Fruit fly (Drosophila melanogaster) whole organism, embryonic: ENCODE data around the gene CG7272.

Experiments
- Ada2b ChIP-seq: fragments of 200-800 bp; sonication (Bioruptor generic); IDR thresholded peaks from 2 replicates; pipeline ENCODE4 v1.3.6; 2022; ENCODE audit warnings: missing biosample characterization, missing genetic modification characterization
- Adf1 ChIP-seq: fragments of 200-800 bp; sonication (Bioruptor generic); IDR thresholded peaks from 2 replicates; pipeline ENCODE4 v1.3.6; 2022; ENCODE audit warnings: missing biosample characterization, missing genetic modification characterization
- Aef1 ChIP-seq: fragments of 200-800 bp; sonication (Bioruptor generic); IDR thresholded peaks from 3 replicates; pipeline ENCODE4 v1.3.6; 2022; ENCODE audit warnings: missing biosample characterization, missing genetic modification characterization
- Atf3 ChIP-seq: fragments of 200-800 bp; sonication (Bioruptor generic); optimal IDR thresholded peaks from 3 replicates; lab custom pipeline; 2016; ENCODE audit warnings: missing biosample characterization, missing genetic modification characterization
- Blimp-1 ChIP-seq: fragments of 200-800 bp; sonication (Bioruptor generic); optimal IDR thresholded peaks from 3 replicates; lab custom pipeline; 2018; ENCODE audit warnings: missing biosample characterization, missing genetic modification characterization, mild to moderate bottlenecking, moderate library complexity, missing genetic modification reagents
- CG10462 ChIP-seq: fragments of 200-800 bp; sonication (Bioruptor generic); optimal IDR thresholded peaks from 2 replicates; lab custom pipeline; 2016; ENCODE audit warnings: missing biosample characterization, missing genetic modification characterization
- CG13424 ChIP-seq: fragments of 200-800 bp; sonication (Bioruptor generic); optimal IDR thresholded peaks from 2 replicates; lab custom pipeline; 2019; ENCODE audit warnings: missing biosample characterization, mild to moderate bottlenecking, missing genetic modification characterization, moderate library complexity
- CG14710 ChIP-seq: fragments of 200-800 bp; sonication (Bioruptor generic); optimal IDR thresholded peaks from 3 replicates; lab custom pipeline; 2019; ENCODE audit warnings: missing biosample characterization, mild to moderate bottlenecking, missing genetic modification characterization, moderate library complexity
- CG15479 ChIP-seq: fragments of 200-800 bp; sonication (Bioruptor generic); optimal IDR thresholded peaks from 3 replicates; lab custom pipeline; 2019; ENCODE audit warnings: missing biosample characterization, mild to moderate bottlenecking, missing genetic modification characterization, moderate library complexity
- CG15514 ChIP-seq: fragments of 200-800 bp; sonication (Bioruptor generic); optimal IDR thresholded peaks from 3 replicates; lab custom pipeline; 2017; ENCODE audit warnings: missing biosample characterization, missing genetic modification characterization, mild to moderate bottlenecking, moderate library complexity, missing genetic modification reagents
- CG16863 ChIP-seq: fragments of 200-800 bp; sonication (Bioruptor generic); optimal IDR thresholded peaks from 3 replicates; lab custom pipeline; 2016; ENCODE audit warnings: missing biosample characterization, missing genetic modification characterization
- CG17912 ChIP-seq: fragments of 200-800 bp; sonication (Bioruptor generic); optimal IDR thresholded peaks from 2 replicates; lab custom pipeline; 2018; ENCODE audit warnings: missing biosample characterization, mild to moderate bottlenecking, missing genetic modification characterization
- CG1832 ChIP-seq: fragments of 200-800 bp; sonication (Bioruptor generic); optimal IDR thresholded peaks from 2 replicates; lab custom pipeline; 2017; ENCODE audit warnings: missing biosample characterization, mild to moderate bottlenecking, missing genetic modification characterization, inconsistent platforms
- CG18619 ChIP-seq: fragments of 200-800 bp; sonication (Bioruptor generic); optimal IDR thresholded peaks from 3 replicates; lab custom pipeline; 2017; ENCODE audit warnings: missing biosample characterization, mild to moderate bottlenecking, missing genetic modification characterization
- CG31224 ChIP-seq: fragments of 200-800 bp; sonication (Bioruptor generic); IDR thresholded peaks from 2 replicates; pipeline ENCODE4 v1.3.6; 2022; ENCODE audit warnings: missing biosample characterization, missing genetic modification characterization
- CG4282 ChIP-seq: fragments of 200-800 bp; sonication (Bioruptor generic); optimal IDR thresholded peaks from 2 replicates; lab custom pipeline; 2016; ENCODE audit warnings: missing biosample characterization, missing genetic modification characterization
- CG6654 ChIP-seq: fragments of 200-800 bp; sonication (Bioruptor generic); optimal IDR thresholded peaks from 2 replicates; lab custom pipeline; 2017; ENCODE audit warnings: missing biosample characterization, mild to moderate bottlenecking, missing genetic modification characterization
- CG6683 ChIP-seq: fragments of 200-800 bp; sonication (Bioruptor generic); optimal IDR thresholded peaks from 2 replicates; lab custom pipeline; 2017; ENCODE audit warnings: missing biosample characterization, mild to moderate bottlenecking, missing genetic modification characterization, missing genetic modification reagents
- CG7372 ChIP-seq: fragments of 200-800 bp; sonication (Bioruptor generic); IDR thresholded peaks from 2 replicates; pipeline ENCODE4 v1.3.6; 2022; ENCODE audit warnings: missing biosample characterization, missing genetic modification characterization
- CG8924 ChIP-seq: fragments of 200-800 bp; optimal IDR thresholded peaks from 3 replicates; lab custom pipeline; 2019; ENCODE audit warnings: missing biosample characterization, mild to moderate bottlenecking, missing genetic modification characterization, moderate library complexity
- Camta ChIP-seq: fragments of 200-800 bp; sonication (Bioruptor generic); optimal IDR thresholded peaks from 2 replicates; lab custom pipeline; 2016; ENCODE audit warnings: missing biosample characterization, missing genetic modification characterization
- CoRest ChIP-seq: fragments of 200-800 bp; sonication (Bioruptor generic); optimal IDR thresholded peaks from 3 replicates; lab custom pipeline; 2018; ENCODE audit warnings: missing biosample characterization, mild to moderate bottlenecking, missing genetic modification characterization, moderate library complexity
- Deaf1 ChIP-seq: fragments of 200-800 bp; optimal IDR thresholded peaks from 3 replicates; lab custom pipeline; 2019; ENCODE audit warnings: missing biosample characterization, mild to moderate bottlenecking, missing genetic modification characterization, moderate library complexity
- Dek ChIP-seq: fragments of 200-800 bp; sonication (Bioruptor generic); optimal IDR thresholded peaks from 3 replicates; lab custom pipeline; 2019; ENCODE audit warnings: missing biosample characterization, mild to moderate bottlenecking, missing genetic modification characterization, moderate library complexity
- Doc2 ChIP-seq: fragments of 200-800 bp; sonication (Bioruptor generic); IDR thresholded peaks from 2 replicates; pipeline ENCODE4 v1.3.6; 2022; ENCODE audit warnings: missing biosample characterization, missing genetic modification characterization
- E2f1 ChIP-seq: fragments of 200-800 bp; sonication (Bioruptor generic); IDR thresholded peaks from 2 replicates; pipeline ENCODE4 v1.3.6; 2022; ENCODE audit warnings: missing biosample characterization, missing genetic modification characterization
- Ets65A ChIP-seq: fragments of 200-800 bp; sonication (Bioruptor generic); peaks from one replicate; lab custom pipeline; 2016; ENCODE audit warnings: missing biosample characterization, missing genetic modification characterization
- Gug ChIP-seq: fragments of 200-800 bp; sonication (Bioruptor generic); IDR thresholded peaks from 4 replicates; pipeline ENCODE4 v1.3.6; 2022; ENCODE audit warnings: missing biosample characterization, missing genetic modification characterization
- Hsf ChIP-seq: fragments of 200-800 bp; sonication (Bioruptor generic); optimal IDR thresholded peaks from 3 replicates; lab custom pipeline; 2016; ENCODE audit warnings: missing biosample characterization, missing genetic modification characterization
- Nf-YA ChIP-seq: fragments of 200-800 bp; sonication (Bioruptor generic); IDR thresholded peaks from 2 replicates; pipeline ENCODE4 v1.3.6; 2022; ENCODE audit warnings: missing biosample characterization, missing genetic modification characterization
- Side ChIP-seq: fragments of 200-800 bp; sonication (Bioruptor generic); optimal IDR thresholded peaks from 2 replicates; lab custom pipeline; 2016; ENCODE audit warnings: missing biosample characterization, missing genetic modification characterization
- Sin3A ChIP-seq: fragments of >200 bp; optimal IDR thresholded peaks from 2 replicates; lab custom pipeline; 2018
- Sox100B ChIP-seq: fragments of 200-800 bp; sonication (Bioruptor generic); optimal IDR thresholded peaks from 3 replicates; lab custom pipeline; 2018; ENCODE audit warnings: missing biosample characterization, mild to moderate bottlenecking, missing genetic modification characterization
- ab ChIP-seq: fragments of 200-800 bp; sonication (Bioruptor generic); optimal IDR thresholded peaks from 2 replicates; lab custom pipeline; 2016; ENCODE audit warnings: missing biosample characterization, missing genetic modification characterization
- bowl ChIP-seq: fragments of 200-800 bp; sonication (Bioruptor generic); IDR thresholded peaks from 2 replicates; pipeline ENCODE4 v1.3.6; 2022; ENCODE audit warnings: missing biosample characterization, missing genetic modification characterization
- cwo ChIP-seq: fragments of 200-800 bp; sonication (Bioruptor generic); optimal IDR thresholded peaks from 3 replicates; lab custom pipeline; 2017; ENCODE audit warnings: missing biosample characterization, missing genetic modification characterization, mild to moderate bottlenecking, moderate library complexity, missing genetic modification reagents
- ftz-f1 ChIP-seq: fragments of 200-800 bp; sonication (Bioruptor generic); optimal IDR thresholded peaks from 2 replicates; lab custom pipeline; 2016; ENCODE audit warnings: missing biosample characterization, missing genetic modification characterization
- gro ChIP-seq: fragments of 200-800 bp; sonication (Bioruptor generic); optimal IDR thresholded peaks from 2 replicates; lab custom pipeline; 2016; ENCODE audit warnings: missing biosample characterization, missing genetic modification characterization
- inv ChIP-seq: fragments of 200-800 bp; sonication (Bioruptor generic); IDR thresholded peaks from 2 replicates; pipeline ENCODE4 v1.3.6; 2022; ENCODE audit warnings: missing biosample characterization, missing genetic modification characterization; ENCODE audit not compliant: partially characterized antibody
- nmo ChIP-seq: fragments of 200-800 bp; sonication (Bioruptor generic); optimal IDR thresholded peaks from 2 replicates; lab custom pipeline; 2018; ENCODE audit warnings: missing biosample characterization, mild to moderate bottlenecking, missing genetic modification characterization, moderate library complexity
- oc ChIP-seq: fragments of 200-800 bp; sonication (Bioruptor generic); optimal IDR thresholded peaks from 2 replicates; lab custom pipeline; 2018; ENCODE audit warnings: missing biosample characterization, mild to moderate bottlenecking, missing genetic modification characterization, moderate library complexity
- peb ChIP-seq: fragments of 200-800 bp; sonication (Bioruptor generic); IDR thresholded peaks from 2 replicates; pipeline ENCODE4 v1.3.6; 2022; ENCODE audit warnings: missing biosample characterization, missing genetic modification characterization
- pnt ChIP-seq: fragments of 200-800 bp; sonication (Bioruptor generic); optimal IDR thresholded peaks from 3 replicates; lab custom pipeline; 2016; ENCODE audit warnings: missing biosample characterization, missing genetic modification characterization
- scrt ChIP-seq: fragments of 200-800 bp; sonication (Bioruptor generic); optimal IDR thresholded peaks from 2 replicates; lab custom pipeline; 2018; ENCODE audit warnings: missing biosample characterization, mild to moderate bottlenecking, missing genetic modification characterization, moderate library complexity
- so ChIP-seq: fragments of 200-800 bp; sonication (Bioruptor generic); IDR thresholded peaks from 3 replicates; pipeline ENCODE4 v1.3.6; 2022; ENCODE audit warnings: missing biosample characterization, missing genetic modification characterization
- toy ChIP-seq: fragments of 200-800 bp; sonication (Bioruptor generic); IDR thresholded peaks from 2 replicates; pipeline ENCODE4 v1.3.6; 2022; ENCODE audit warnings: missing biosample characterization, missing genetic modification characterization
- vfl ChIP-seq: fragments of 200-800 bp; sonication (Bioruptor generic); optimal IDR thresholded peaks from 2 replicates; lab custom pipeline; 2016; ENCODE audit warnings: missing biosample characterization, missing genetic modification characterization
- zen2 ChIP-seq: fragments of 200-800 bp; sonication (Bioruptor generic); IDR thresholded peaks from 3 replicates; pipeline ENCODE4 v1.3.6; 2022; ENCODE audit warnings: missing biosample characterization, missing genetic modification characterization; ENCODE audit not compliant: partially characterized antibody
- zfh2 ChIP-seq: fragments of 200-800 bp; sonication (Bioruptor generic); optimal IDR thresholded peaks from 2 replicates; lab custom pipeline; 2016; ENCODE audit warnings: missing biosample characterization, missing genetic modification characterization

Gene CG7272

DNA sequence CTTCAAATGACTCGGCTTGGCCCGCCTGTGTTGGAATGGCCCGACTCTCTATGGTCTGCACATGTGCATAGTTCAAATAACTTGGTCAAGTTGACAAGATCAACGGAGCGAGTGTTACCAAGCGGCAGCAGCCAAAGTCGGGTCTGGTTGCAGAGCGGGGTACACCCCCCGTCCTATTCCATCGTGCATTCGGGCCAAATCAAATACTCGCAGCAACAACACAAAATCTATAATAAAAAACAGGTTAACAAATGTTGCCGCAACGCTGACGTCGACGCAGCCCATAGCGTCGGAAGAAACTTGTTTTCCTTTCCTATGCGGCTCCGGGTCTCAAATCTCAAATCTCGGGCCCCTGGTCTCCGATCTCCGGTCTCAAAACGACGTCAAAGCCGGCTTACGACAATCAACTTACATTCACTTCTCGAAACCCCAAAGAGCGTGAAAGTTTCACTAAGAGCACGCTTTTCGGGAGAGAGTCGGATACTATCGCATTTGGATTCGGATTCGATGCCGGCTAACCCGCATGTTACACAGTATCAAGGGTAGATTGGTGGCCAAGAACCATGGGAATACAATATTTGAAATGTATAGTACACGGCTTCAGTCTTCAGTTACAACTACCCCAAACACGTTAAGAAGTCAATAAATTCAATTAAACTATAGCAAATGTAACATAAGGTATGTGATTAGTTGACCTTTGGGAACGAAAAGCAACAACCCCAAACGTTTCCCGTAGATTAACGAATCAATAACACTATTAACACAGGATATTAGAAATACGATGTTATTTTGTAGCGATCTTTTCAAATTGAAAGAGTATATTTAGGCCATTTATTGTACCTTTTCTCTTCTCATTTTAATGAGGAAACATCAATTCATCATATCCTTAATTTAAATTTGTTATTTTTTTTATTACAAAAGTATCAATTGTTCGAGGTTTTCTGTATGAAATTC is 33.8 kb downstream of the CG7272 start (continued):
- no peak for TF ChIP-seq toy (GFP tag; lab: Robert Waterston, UW)
- peak; percentile 87 for TF ChIP-seq CoRest (tag; lab: Kevin White, UChicago)
- no peak for TF ChIP-seq ftz-f1 (GFP tag; lab: Kevin White, UChicago)
- TF ChIP-seq gro (GFP tag; lab: Kevin White, UChicago) = peak; percentile 48
- TF ChIP-seq CG15479 = no peak
- TF ChIP-seq oc (tag; lab: Kevin White, UChicago) = no peak
- peak; percentile 57 for TF ChIP-seq Hsf (GFP tag; lab: Kevin White, UChicago)
- peak; percentile 80 for TF ChIP-seq nmo
- peak; percentile 62 for TF ChIP-seq CG16863 (GFP tag; lab: Kevin White, UChicago)
- TF ChIP-seq peb (GFP tag; lab: Robert Waterston, UW) = no peak
- TF ChIP-seq Doc2 (GFP tag; lab: Robert Waterston, UW) = no peak
- TF ChIP-seq E2f1 (GFP tag; lab: Robert Waterston, UW) = 0 out of 2 replicates have a peak, but pooled peaks have one; percentile 20
- no peak for TF ChIP-seq zen2
- TF ChIP-seq Deaf1 (tag; lab: Kevin White, UChicago) = peak; percentile 32
- peak; percentile 65 for TF ChIP-seq CG14710 (tag; lab: Kevin White, UChicago)
- TF ChIP-seq CG31224 (GFP tag; lab: Robert Waterston, UW) = no peak
- 0 out of 3 replicates have a peak, but pooled peaks have one; percentile 25 for TF ChIP-seq Aef1 (GFP tag; lab: Robert Waterston, UW)
- TF ChIP-seq CG1832 (GFP tag; lab: Kevin White, UChicago) = no peak
- peak; percentile 87 for TF ChIP-seq CG18619 (GFP tag; lab: Kevin White, UChicago)
- peak; percentile 49 for TF ChIP-seq CG10462 (GFP tag; lab: Kevin White, UChicago)
- peak; percentile 7; the same call in 1 of the 2 replicates for TF ChIP-seq Ada2b (GFP tag; lab: Robert Waterston, UW)
- TF ChIP-seq CG6683 (GFP tag; lab: Kevin White, UChicago) = peak; percentile 27
- peak; percentile 56 for TF ChIP-seq pnt
- peak; percentile 55; the same call in 2 of the 4 replicates for TF ChIP-seq Gug
- TF ChIP-seq CG8924 = peak; percentile 66
- peak; percentile 78 for TF ChIP-seq Sox100B (GFP tag; lab: Kevin White, UChicago)
- peak; percentile 23 for TF ChIP-seq vfl
- no peak for TF ChIP-seq so
- TF ChIP-seq inv (GFP tag; lab: Robert Waterston, UW) = no peak
- TF ChIP-seq bowl (GFP tag; lab: Robert Waterston, UW) = no peak
- no peak for TF ChIP-seq CG4282
- TF ChIP-seq cwo (GFP tag; lab: Kevin White, UChicago) = peak; percentile 43
- TF ChIP-seq Ets65A (GFP tag; lab: Kevin White, UChicago) = peak; percentile 93
- peak; percentile 16 for TF ChIP-seq Blimp-1 (GFP tag; lab: Kevin White, UChicago)
- peak; percentile 50 for TF ChIP-seq scrt (GFP tag; lab: Kevin White, UChicago)
- TF ChIP-seq Adf1 = peak; percentile 73
- TF ChIP-seq Nf-YA = no peak
- peak; percentile 51 for TF ChIP-seq Camta (GFP tag; lab: Kevin White, UChicago)
- no peak for TF ChIP-seq Sin3A
- peak; percentile 32 for TF ChIP-seq Side (GFP tag; lab: Kevin White, UChicago)
- peak; percentile 29 for TF ChIP-seq Atf3 (GFP tag; lab: Kevin White, UChicago)
- TF ChIP-seq zfh2 (GFP tag; lab: Kevin White, UChicago) = peak; percentile 59
- TF ChIP-seq Dek (tag; lab: Kevin White, UChicago) = peak; percentile 70
- TF ChIP-seq CG13424 (tag; lab: Kevin White, UChicago) = peak; percentile 68
- TF ChIP-seq CG6654 (GFP tag; lab: Kevin White, UChicago) = peak; percentile 30
- peak; percentile 44; the same call in 1 of the 2 replicates for TF ChIP-seq CG7372 (GFP tag; lab: Robert Waterston, UW)
- no peak for TF ChIP-seq CG17912 (GFP tag; lab: Kevin White, UChicago)
- TF ChIP-seq ab (GFP tag; lab: Kevin White, UChicago) = no peak
- TF ChIP-seq CG15514 (GFP tag; lab: Kevin White, UChicago) = no peak
